Worm (Caenorhabditis elegans) whole organism, early embryonic: ENCODE measurements around the gene ZC196.2.

Experiments used
- B0310.2 ChIP-seq: sonication (generic microtip); optimal IDR thresholded peaks from 2 replicates; lab custom pipeline; 2016; ENCODE audit warnings: mild to moderate bottlenecking, missing genetic modification characterization, missing compliant biosample characterization
- ceh-36 ChIP-seq: sonication (generic microtip); optimal IDR thresholded peaks from 2 replicates; lab custom pipeline; 2016; ENCODE audit warnings: missing genetic modification characterization, inconsistent platforms, missing compliant biosample characterization

ce11 chrV:8754670-8755069, 15.4 kb downstream of the ZC196.2 start, which contains the start of gene B0507.4:
- no peak for TF ChIP-seq B0310.2 (tag; lab: Kevin White, UChicago)
- TF ChIP-seq ceh-36 (tag; lab: Kevin White, UChicago), result no peak
